Worm (Caenorhabditis elegans): ENCODE measurements around the gene top-3.

top-3 gene

ce11 chrIII:11923586-11923985 lies 36.4 kb downstream of the top-3 start, which contains the start of gene nft-1:
nft-1 (plus strand) TSS chrIII:11923886.
- TF ChIP-seq unc-3 (GFP tag; conservative IDR thresholded peaks at IDR 0.05), result no peak
- TF ChIP-seq unc-3 (tag; optimal IDR thresholded peaks at IDR 0.05), result no peak
- no peak for TF ChIP-seq syd-9 (tag; optimal IDR thresholded peaks at IDR 0.05)
- TF ChIP-seq ceh-14 (tag; optimal IDR thresholded peaks at IDR 0.05), result no peak
- no peak for TF ChIP-seq sox-2 (GFP tag; IDR thresholded peaks at IDR 0.05)
- TF ChIP-seq hlh-13 (GFP tag; optimal IDR thresholded peaks at IDR 0.05), result no peak
- no peak for TF ChIP-seq sox-4 (tag; optimal IDR thresholded peaks at IDR 0.05)

DNA sequence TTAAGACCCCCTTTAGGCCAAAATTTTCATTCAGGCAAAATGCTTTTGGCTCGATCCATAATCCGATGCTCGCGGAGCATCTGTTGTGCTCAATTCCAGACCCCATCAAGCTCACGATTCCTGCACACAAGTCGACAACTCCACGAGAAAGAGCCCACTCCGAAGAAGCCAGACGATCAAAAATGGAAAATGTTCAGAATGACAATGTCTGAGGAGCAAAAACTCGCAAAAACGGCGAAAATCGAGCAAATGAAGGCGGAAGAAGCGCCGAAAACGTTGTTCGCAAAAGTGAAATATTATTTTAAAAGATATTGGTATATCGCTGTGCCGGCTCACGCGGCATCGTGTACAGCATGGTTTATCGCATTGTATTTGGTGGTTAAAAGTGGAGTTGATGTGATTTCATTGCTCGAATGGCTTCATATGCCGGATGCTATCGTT lies 38.3 kb downstream of the top-3 start, which contains the start of gene Y56A3A.22:
Gene Y56A3A.22 (plus strand): TSS at position 35 of the 441 bp plus-strand sequence.
- TF ChIP-seq ama-1 (optimal IDR thresholded peaks at IDR 0.05) (peak; percentile 72), pqm-1 (tag; optimal IDR thresholded peaks at IDR 0.05) (no peak)

DNA sequence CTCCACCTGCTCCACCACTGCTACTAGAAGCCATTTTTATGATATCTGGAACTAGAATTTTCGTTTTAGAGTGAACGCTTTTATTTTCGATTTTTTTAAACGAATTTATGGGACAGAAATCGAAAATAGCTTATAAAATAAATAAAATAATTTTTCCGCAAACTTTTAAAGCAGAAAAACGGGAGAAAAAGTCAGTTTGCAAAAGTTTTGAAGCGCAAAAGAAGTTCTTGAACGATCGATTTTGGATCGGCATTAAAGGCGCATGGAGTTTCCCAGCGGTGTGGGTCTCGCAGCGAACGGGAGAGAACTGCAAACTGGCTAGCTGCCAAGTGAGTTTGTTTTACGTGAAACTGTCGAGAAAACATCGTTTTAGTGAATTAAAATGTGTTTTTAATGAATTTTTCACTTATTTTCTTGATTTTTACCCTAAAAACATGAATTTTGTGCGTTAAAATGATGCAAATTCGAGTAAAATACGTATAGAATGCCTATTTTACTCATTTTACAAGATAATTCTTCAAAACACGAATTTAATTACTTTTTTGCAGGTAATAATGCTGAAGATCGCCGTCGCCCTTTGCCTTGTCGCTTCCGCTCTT lies 39.7 kb downstream of the top-3 start, which contains the start of the genes ccf-1 and trap-4:
Gene ccf-1 (minus strand): TSS at position 51 of the 599 bp plus-strand sequence.
Gene trap-4 (plus strand): TSS at position 549 of the 599 bp plus-strand sequence.
- peak; percentile 24 for TF ChIP-seq ceh-30 (tag; optimal IDR thresholded peaks at IDR 0.05)
- no peak for TF ChIP-seq T23F11.4 (GFP tag; optimal IDR thresholded peaks at IDR 0.05)
- TF ChIP-seq ref-2 (tag; optimal IDR thresholded peaks at IDR 0.05), result no peak
- no peak for TF ChIP-seq dmd-4 (tag; optimal IDR thresholded peaks at IDR 0.05; ENCODE audit: borderline replicate concordance)
- no peak for TF ChIP-seq lim-6 (tag; optimal IDR thresholded peaks at IDR 0.05)
- TF ChIP-seq ceh-45 (GFP tag; IDR thresholded peaks at IDR 0.05), result no peak
- TF ChIP-seq hlh-13 (GFP tag; optimal IDR thresholded peaks at IDR 0.05), result no peak
- peak; percentile 12 for TF ChIP-seq unc-55 (GFP tag; optimal IDR thresholded peaks at IDR 0.05)
- peak; percentile 36 for TF ChIP-seq nfya-1 (tag; optimal IDR thresholded peaks at IDR 0.05)
- TF ChIP-seq hlh-15 (tag; optimal IDR thresholded peaks at IDR 0.05), result no peak
- no peak for TF ChIP-seq ama-1 (optimal IDR thresholded peaks at IDR 0.05)
- TF ChIP-seq elt-2 (tag; optimal IDR thresholded peaks at IDR 0.05), result peak; percentile 12
- TF ChIP-seq syd-9 (tag; optimal IDR thresholded peaks at IDR 0.05), result no peak
- TF ChIP-seq unc-3 (GFP tag; conservative IDR thresholded peaks at IDR 0.05), result no peak
- no peak for TF ChIP-seq unc-3 (tag; optimal IDR thresholded peaks at IDR 0.05)
- no peak for TF ChIP-seq odd-2 (tag; optimal IDR thresholded peaks at IDR 0.05)
- TF ChIP-seq zip-5 (tag; optimal IDR thresholded peaks at IDR 0.05), result no peak
- TF ChIP-seq pha-2 (tag; optimal IDR thresholded peaks at IDR 0.05), result no peak
- TF ChIP-seq sox-2 (GFP tag; IDR thresholded peaks at IDR 0.05), result no peak

DNA sequence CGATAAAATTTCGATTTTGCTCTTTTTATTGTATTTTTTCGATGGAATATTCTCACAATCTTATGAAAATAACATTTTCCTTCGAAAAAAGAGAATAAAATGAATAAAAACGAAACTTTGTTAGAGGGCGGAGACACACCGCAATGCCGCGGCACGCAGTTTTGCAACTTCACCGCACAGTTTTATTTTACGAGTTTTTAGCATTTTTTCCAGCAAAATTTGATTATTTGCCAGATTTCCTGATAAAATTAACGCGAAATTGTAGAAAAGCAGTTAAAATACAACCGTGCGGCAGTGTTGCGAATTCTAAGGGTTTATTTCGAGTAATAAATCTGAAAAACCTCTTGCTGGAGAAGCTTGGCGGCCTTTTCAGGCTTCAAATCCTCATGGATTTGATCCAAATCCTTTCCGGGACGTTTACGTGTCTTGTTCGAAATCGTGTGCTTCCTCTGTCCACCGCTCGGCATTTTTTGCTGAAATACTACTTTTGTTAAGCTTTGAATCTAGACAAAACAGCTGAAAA lies 41.7 kb downstream of the top-3 start, which contains the start of gene znf-593:
Gene znf-593 (minus strand): TSS at position 473 of the 523 bp plus-strand sequence.
- TF ChIP-seq K02D7.2 (tag; optimal IDR thresholded peaks at IDR 0.05) (peak; percentile 28), unc-42 (tag; optimal IDR thresholded peaks at IDR 0.05) (no peak)

DNA sequence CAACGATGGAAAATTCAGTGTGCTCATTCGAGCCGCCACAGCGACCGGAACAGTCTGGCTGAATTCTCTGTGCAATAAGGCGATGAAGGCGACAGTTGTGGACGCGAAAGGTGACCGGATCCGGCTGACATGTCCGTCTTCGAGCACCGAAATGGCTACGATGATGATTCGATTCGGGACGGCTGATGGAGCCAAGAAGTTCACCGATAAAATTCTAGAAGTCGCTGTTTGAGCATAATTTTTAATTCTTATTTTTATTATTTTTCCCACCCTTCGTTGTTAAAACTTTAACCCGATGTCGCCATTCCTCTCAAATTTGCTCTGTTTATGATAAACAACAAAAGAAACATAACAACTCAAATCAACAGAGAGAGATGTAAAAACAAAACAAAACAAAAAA lies 42.5 kb downstream of the top-3 start:
- TF ChIP-seq pax-1 (tag; optimal IDR thresholded peaks at IDR 0.05) (no peak), ama-1 (optimal IDR thresholded peaks at IDR 0.05) (no peak), sox-2 (GFP tag; IDR thresholded peaks at IDR 0.05) (no peak), ceh-30 (tag; optimal IDR thresholded peaks at IDR 0.05) (no peak), dve-1 (tag; optimal IDR thresholded peaks at IDR 0.05) (no peak), sox-4 (tag; optimal IDR thresholded peaks at IDR 0.05) (no peak), pha-2 (tag; optimal IDR thresholded peaks at IDR 0.05) (no peak), nhr-232 (tag; optimal IDR thresholded peaks at IDR 0.05) (no peak), elt-4 (tag; optimal IDR thresholded peaks at IDR 0.05) (no peak)

DNA sequence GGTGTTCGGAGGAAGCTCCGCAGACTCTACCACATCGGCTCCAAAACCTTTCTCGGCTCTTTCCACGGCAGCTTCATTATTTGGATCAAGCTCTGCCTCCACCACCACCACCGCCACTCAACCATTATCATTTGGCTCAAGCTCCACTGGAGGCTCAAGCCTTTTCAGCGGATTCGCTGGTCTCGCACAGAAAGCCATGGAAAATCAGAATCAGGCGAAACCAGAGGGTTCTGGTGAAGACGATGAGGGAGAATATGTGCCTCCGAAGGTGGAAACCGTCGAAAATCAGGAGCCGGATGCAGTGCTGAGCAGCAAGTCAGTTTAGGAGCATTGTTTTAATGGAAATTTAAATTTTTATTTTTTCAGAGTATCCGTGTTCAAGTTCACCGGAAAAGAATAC lies 42.9 kb downstream of the top-3 start:
- TF ChIP-seq hlh-6 (tag; optimal IDR thresholded peaks at IDR 0.05) (peak; percentile 14), ttx-3 (tag; optimal IDR thresholded peaks at IDR 0.05) (no peak), T23F11.4 (GFP tag; optimal IDR thresholded peaks at IDR 0.05) (no peak), ceh-34 (tag; optimal IDR thresholded peaks at IDR 0.05) (no peak), fkh-6 (tag; optimal IDR thresholded peaks at IDR 0.05) (no peak), ref-2 (tag; optimal IDR thresholded peaks at IDR 0.05) (no peak), ceh-30 (tag; optimal IDR thresholded peaks at IDR 0.05) (no peak), sdc-2 (tag; optimal IDR thresholded peaks at IDR 0.05) (no peak)
